Worm (Caenorhabditis elegans): ENCODE measurements around the gene atic-1.

The atic-1 gene

ce11 chrIV:7946899-7947499 lies 65.2 kb downstream of the atic-1 start, which contains the start of gene F20D12.12:
F20D12.12 (plus strand) TSS chrIV:7947440.
- TF ChIP-seq flt-1 (GFP tag; IDR thresholded peaks at IDR 0.05) (peak; percentile 30; the same call in 1 of the 2 replicates), sea-1 (GFP tag; conservative IDR thresholded peaks at IDR 0.05) (0 out of 2 replicates have a peak, but pooled peaks have one; percentile 37), pes-1 (GFP tag; IDR thresholded peaks at IDR 0.05) (peak; percentile 77), F13C5.2 (tag; optimal IDR thresholded peaks at IDR 0.05) (peak; percentile 44), hmg-4 (GFP tag; optimal IDR thresholded peaks at IDR 0.05) (peak; percentile 40), tbx-37 (GFP tag; conservative IDR thresholded peaks at IDR 0.05) (peak; percentile 54; the same call in 1 of the 2 replicates), scrt-1 (GFP tag; IDR thresholded peaks at IDR 0.05) (0 out of 2 replicates have a peak, but pooled peaks have one; percentile 57), tbx-11 (GFP tag; IDR thresholded peaks at IDR 0.05) (peak; percentile 50; the same call in 1 of the 2 replicates)

- TF ChIP-seq pes-1 (GFP tag; IDR thresholded peaks at IDR 0.05) (peak; percentile 79), tbx-37 (GFP tag; conservative IDR thresholded peaks at IDR 0.05) (peak; percentile 72), scrt-1 (GFP tag; IDR thresholded peaks at IDR 0.05) (0 out of 2 replicates have a peak, but pooled peaks have one; percentile 37), sea-1 (GFP tag; conservative IDR thresholded peaks at IDR 0.05) (peak; percentile 78)
Observed at ce11 chrIV:7948290-7948689, 66.5 kb downstream of the atic-1 start, which contains the start of gene mcm-3AP. mcm-3AP (plus strand) TSS chrIV:7948672.
